Worm (Caenorhabditis elegans): ENCODE data around the gene F10A3.11.

The F10A3.11 gene

DNA sequence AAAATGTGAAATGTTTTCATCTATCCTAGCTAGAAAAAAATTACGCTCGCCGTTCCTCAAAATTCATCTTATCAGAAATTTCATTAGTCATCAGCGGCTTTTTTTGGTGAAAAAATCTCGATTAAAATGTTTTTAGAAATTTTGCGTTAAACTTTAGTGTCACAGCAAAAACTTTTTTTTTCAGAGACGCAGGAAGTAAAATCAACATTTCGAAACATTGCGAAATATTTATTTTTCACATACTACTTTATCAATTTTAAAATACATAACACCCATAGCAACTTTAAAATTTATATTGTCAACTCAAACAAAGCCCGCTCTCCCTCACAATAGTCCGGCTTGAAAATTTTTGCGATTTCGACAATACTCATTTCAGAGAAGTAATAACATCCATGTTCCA lies 30.3 kb upstream of the F10A3.11 start:
- no peak for TF ChIP-seq elt-3 (tag; optimal IDR thresholded peaks at IDR 0.05)
- TF ChIP-seq pqm-1 (tag; optimal IDR thresholded peaks at IDR 0.05): no peak
- no peak for TF ChIP-seq aly-2 (tag; optimal IDR thresholded peaks at IDR 0.05)
- no peak for TF ChIP-seq jun-1 (tag; optimal IDR thresholded peaks at IDR 0.05)

DNA sequence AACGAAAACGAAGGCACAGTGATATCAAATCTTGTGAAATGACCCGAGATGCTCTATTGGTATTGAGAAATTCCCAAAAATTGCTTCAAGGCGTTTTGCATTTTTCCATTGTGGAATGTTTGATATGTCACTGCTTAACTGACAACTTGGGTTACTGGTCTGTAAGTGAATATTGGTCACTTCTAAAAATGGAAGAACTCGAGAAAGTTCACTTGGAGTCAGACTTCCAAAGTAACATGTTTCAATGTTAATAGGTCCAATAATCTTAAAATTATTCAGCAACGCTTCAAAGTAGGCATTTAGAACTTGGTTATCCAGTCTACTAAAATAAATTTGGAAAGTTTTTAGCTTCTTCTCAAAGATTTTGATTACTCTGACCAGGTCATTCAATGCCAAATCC lies 29.8 kb upstream of the F10A3.11 start, which contains the start of gene fbxa-144:
Gene fbxa-144 (minus strand): TSS at position 101 of the 400 bp plus-strand sequence.
- TF ChIP-seq ztf-11 (tag; optimal IDR thresholded peaks at IDR 0.05) (no peak), nhr-11 (tag; optimal IDR thresholded peaks at IDR 0.05) (no peak), hmg-11 (tag; optimal IDR thresholded peaks at IDR 0.05) (no peak), elt-3 (tag; optimal IDR thresholded peaks at IDR 0.05) (no peak), jun-1 (tag; optimal IDR thresholded peaks at IDR 0.05) (no peak), nhr-12 (tag; optimal IDR thresholded peaks at IDR 0.05) (no peak)

DNA sequence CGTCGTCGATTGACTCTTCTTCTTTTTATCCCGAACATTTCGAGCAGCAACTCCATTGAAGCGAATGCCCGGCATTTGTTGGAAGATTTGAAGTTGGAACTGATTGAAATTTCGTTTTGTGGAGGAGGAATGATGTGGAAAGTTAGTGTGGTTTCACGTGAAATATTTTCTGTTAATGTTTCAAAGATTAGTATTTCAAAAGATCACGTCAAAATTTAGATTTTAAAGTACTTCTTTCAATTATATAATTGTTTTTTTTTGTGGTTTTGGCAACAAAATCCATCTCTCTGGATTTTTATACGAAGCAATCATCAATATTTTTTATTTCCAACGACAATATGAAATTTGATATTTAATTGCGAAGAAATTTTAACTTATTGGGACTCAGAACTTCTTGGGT lies 25.4 kb upstream of the F10A3.11 start, which contains the start of gene F44G3.7:
Gene F44G3.7 (minus strand): TSS at position 101 of the 400 bp plus-strand sequence.
- TF ChIP-seq nhr-11 (tag; optimal IDR thresholded peaks at IDR 0.05): no peak
- no peak for TF ChIP-seq egl-5 (tag; optimal IDR thresholded peaks at IDR 0.05)
- TF ChIP-seq nfya-1 (tag; optimal IDR thresholded peaks at IDR 0.05; ENCODE audit: insufficient read depth): no peak
- no peak for TF ChIP-seq nhr-43 (tag; optimal IDR thresholded peaks at IDR 0.05; ENCODE audit: poor library complexity, severe bottlenecking)
- TF ChIP-seq elt-2 (tag; optimal IDR thresholded peaks at IDR 0.05): no peak
- TF ChIP-seq nhr-77 (tag; optimal IDR thresholded peaks at IDR 0.05): no peak
- no peak for TF ChIP-seq ztf-11 (tag; optimal IDR thresholded peaks at IDR 0.05)
- TF ChIP-seq fkh-10 (GFP tag; optimal IDR thresholded peaks at IDR 0.05): no peak
- TF ChIP-seq zag-1 (tag; optimal IDR thresholded peaks at IDR 0.05): no peak
- no peak for TF ChIP-seq snpc-4 (tag; optimal IDR thresholded peaks at IDR 0.05)
- no peak for TF ChIP-seq ZK546.5 (tag; optimal IDR thresholded peaks at IDR 0.05)
- no peak for TF ChIP-seq ceh-28 (tag; optimal IDR thresholded peaks at IDR 0.05)
- TF ChIP-seq egl-27 (tag; optimal IDR thresholded peaks at IDR 0.05): no peak
- no peak for TF ChIP-seq nhr-76 (tag; optimal IDR thresholded peaks at IDR 0.05)
- no peak for TF ChIP-seq elt-1 (tag; optimal IDR thresholded peaks at IDR 0.05)

DNA sequence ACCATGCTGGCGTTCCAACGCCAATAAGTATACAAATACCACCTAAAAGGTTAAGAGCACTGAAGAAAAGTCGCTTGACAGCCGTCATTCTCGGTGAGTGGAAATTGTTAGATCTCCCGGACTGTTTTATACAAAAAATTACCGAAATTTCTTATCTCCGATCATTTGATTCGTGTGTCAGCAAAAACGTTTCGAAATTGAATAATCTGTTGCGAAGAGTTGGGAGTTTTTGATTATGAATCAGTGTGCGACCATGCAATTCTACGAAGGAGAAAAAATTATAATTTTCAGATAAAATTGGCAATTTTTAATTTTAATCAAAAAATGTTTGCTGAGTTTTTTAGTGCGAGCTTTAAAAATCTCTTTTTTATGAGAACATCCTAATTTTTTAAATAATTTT lies 23.0 kb upstream of the F10A3.11 start, which contains the start of gene clc-11:
Gene clc-11 (minus strand): TSS at position 101 of the 400 bp plus-strand sequence.
- TF ChIP-seq eor-1 (tag; optimal IDR thresholded peaks at IDR 0.05): no peak
- TF ChIP-seq nhr-11 (tag; optimal IDR thresholded peaks at IDR 0.05): no peak
- TF ChIP-seq skn-1 (tag; optimal IDR thresholded peaks at IDR 0.05): no peak
- no peak for TF ChIP-seq mdl-1 (tag; optimal IDR thresholded peaks at IDR 0.05)
- TF ChIP-seq lsy-12 (tag; optimal IDR thresholded peaks at IDR 0.05): no peak
- no peak for TF ChIP-seq unc-39 (tag; optimal IDR thresholded peaks at IDR 0.05)
- TF ChIP-seq sea-2 (GFP tag; optimal IDR thresholded peaks at IDR 0.05): no peak
- no peak for TF ChIP-seq ceh-82 (tag; optimal IDR thresholded peaks at IDR 0.05)
- TF ChIP-seq egl-27 (tag; optimal IDR thresholded peaks at IDR 0.05): no peak
- no peak for TF ChIP-seq nfya-1 (tag; optimal IDR thresholded peaks at IDR 0.05; ENCODE audit: insufficient read depth)

DNA sequence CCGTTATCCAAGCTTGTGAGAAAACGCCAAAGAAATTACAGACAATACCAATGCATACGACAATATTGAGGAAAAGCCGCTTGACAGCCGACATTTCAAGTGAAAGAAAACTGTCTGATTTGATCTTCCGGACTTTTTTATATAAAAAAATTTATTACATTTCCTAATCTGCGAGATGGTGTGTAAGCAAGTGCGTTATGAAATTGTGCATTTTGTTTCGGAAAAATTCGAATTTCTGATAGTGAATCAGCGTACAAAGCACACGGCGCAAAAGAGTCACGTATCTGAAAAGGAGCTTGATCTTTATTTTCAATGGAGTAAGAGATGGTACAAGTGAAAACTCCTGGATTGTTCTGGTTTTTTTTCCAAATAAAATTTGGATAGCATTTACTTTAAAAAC lies 21.4 kb upstream of the F10A3.11 start, which contains the start of gene clc-32:
Gene clc-32 (minus strand): TSS at position 101 of the 400 bp plus-strand sequence.
- TF ChIP-seq egl-5 (tag; optimal IDR thresholded peaks at IDR 0.05) (no peak), jun-1 (tag; optimal IDR thresholded peaks at IDR 0.05) (no peak), ceh-82 (tag; optimal IDR thresholded peaks at IDR 0.05) (no peak), elt-3 (tag; optimal IDR thresholded peaks at IDR 0.05) (no peak), nhr-28 (tag; optimal IDR thresholded peaks at IDR 0.05) (no peak), nfya-1 (tag; optimal IDR thresholded peaks at IDR 0.05; ENCODE audit: insufficient read depth) (no peak), lin-15B (tag; optimal IDR thresholded peaks at IDR 0.05) (no peak), ZK546.5 (tag; optimal IDR thresholded peaks at IDR 0.05) (no peak), hmg-11 (tag; optimal IDR thresholded peaks at IDR 0.05) (no peak), nhr-12 (tag; optimal IDR thresholded peaks at IDR 0.05) (no peak), nhr-23 (tag; optimal IDR thresholded peaks at IDR 0.05) (no peak), ztf-4 (tag; optimal IDR thresholded peaks at IDR 0.05) (no peak)

DNA sequence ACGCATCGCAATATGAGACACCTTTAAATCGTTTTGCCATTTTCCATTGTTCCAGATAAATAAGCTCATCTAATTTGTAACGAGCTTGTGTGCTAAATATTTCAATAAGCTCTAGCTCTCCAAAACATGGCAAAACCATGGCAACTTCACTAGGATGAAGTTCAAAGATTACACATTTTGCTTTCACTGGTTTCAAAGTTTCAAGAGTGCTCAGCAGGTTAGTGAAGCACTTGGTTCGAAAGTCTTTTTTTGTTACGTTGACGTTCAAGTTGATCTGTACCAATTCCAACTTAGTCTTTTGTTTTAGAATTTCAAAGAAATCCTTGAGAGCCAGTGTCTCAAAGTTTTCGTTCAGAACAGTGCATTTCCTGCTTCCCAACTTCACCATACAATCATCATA lies 20.1 kb upstream of the F10A3.11 start, which contains the start of gene fbxa-18:
Gene fbxa-18 (plus strand): TSS at position 301 of the 400 bp plus-strand sequence.
- TF ChIP-seq hmg-11 (tag; optimal IDR thresholded peaks at IDR 0.05) (no peak), zag-1 (tag; optimal IDR thresholded peaks at IDR 0.05) (no peak), pqm-1 (tag; optimal IDR thresholded peaks at IDR 0.05) (no peak), ama-1 (optimal IDR thresholded peaks at IDR 0.05) (no peak), ceh-16 (tag; optimal IDR thresholded peaks at IDR 0.05) (no peak), unc-39 (tag; optimal IDR thresholded peaks at IDR 0.05) (no peak), tbx-2 (tag; optimal IDR thresholded peaks at IDR 0.05) (no peak), nfya-1 (tag; optimal IDR thresholded peaks at IDR 0.05; ENCODE audit: insufficient read depth) (no peak)
